Worm (Caenorhabditis elegans) whole organism, mixed stage, embryonic: ENCODE data around the gene idhb-1.

Experiments
- M03D4.4 ChIP-seq: sonication (generic microtip); optimal IDR thresholded peaks from 2 replicates; lab custom pipeline; 2017; ENCODE audit warnings: mild to moderate bottlenecking, missing genetic modification characterization, missing compliant biosample characterization
- cnd-1 ChIP-seq: fragments of 200-800 bp; sonication (Bioruptor generic); optimal IDR thresholded peaks from 2 replicates; lab custom pipeline; 2018; ENCODE audit warnings: mild to moderate bottlenecking, missing genetic modification characterization, missing compliant biosample characterization
- ham-2 ChIP-seq: fragments of 200-800 bp; sonication (Bioruptor generic); optimal IDR thresholded peaks from 2 replicates; lab custom pipeline; 2018; ENCODE audit warnings: mild to moderate bottlenecking, missing genetic modification characterization, missing compliant biosample characterization
- lsy-2 ChIP-seq: fragments of 150-350 bp; optimal IDR thresholded peaks from 2 replicates; lab custom pipeline; 2014; ENCODE audit warnings: missing biosample characterization, missing genetic modification characterization
- nhr-237 ChIP-seq: fragments of 150-350 bp; optimal IDR thresholded peaks from 2 replicates; lab custom pipeline; 2014; ENCODE audit warnings: missing biosample characterization, missing genetic modification characterization
- nhr-76 ChIP-seq: sonication (generic microtip); optimal IDR thresholded peaks from 2 replicates; lab custom pipeline; 2017; ENCODE audit warnings: missing biosample characterization, missing genetic modification characterization
- pha-4 ChIP-seq: fragments of 150-350 bp; optimal IDR thresholded peaks from 2 replicates; lab custom pipeline; 2018; ENCODE audit warnings: missing biosample characterization, missing genetic modification reagents, missing genetic modification characterization
- sem-2 ChIP-seq: fragments of 200-800 bp; sonication (Bioruptor generic); optimal IDR thresholded peaks from 2 replicates; lab custom pipeline; 2018; ENCODE audit warnings: mild to moderate bottlenecking, missing genetic modification characterization, missing compliant biosample characterization
- snpc-4 ChIP-seq: fragments of 150-350 bp; optimal IDR thresholded peaks from 2 replicates; lab custom pipeline; 2014; ENCODE audit warnings: missing biosample characterization, missing genetic modification characterization
- tbx-8 ChIP-seq: fragments of 200-800 bp; sonication (Bioruptor generic); optimal IDR thresholded peaks from 2 replicates; lab custom pipeline; 2018; ENCODE audit warnings: mild to moderate bottlenecking, missing genetic modification characterization, moderate library complexity, missing compliant biosample characterization
- unc-120 ChIP-seq: sonication (generic microtip); optimal IDR thresholded peaks from 2 replicates; lab custom pipeline; 2017; ENCODE audit warnings: missing genetic modification characterization, missing compliant biosample characterization; ENCODE audit not compliant: poor library complexity, severe bottlenecking
- ztf-11 ChIP-seq: fragments of 150-350 bp; optimal IDR thresholded peaks from 2 replicates; lab custom pipeline; 2014; ENCODE audit warnings: missing biosample characterization, missing genetic modification characterization

ce11 chrX:14140040-14140439 lies 33.8 kb downstream of the idhb-1 start, which contains the start of gene nkat-1:
- TF ChIP-seq ztf-11 (tag; lab: Kevin White, UChicago) (no peak), tbx-8 (GFP tag; lab: Kevin White, UChicago) (no peak), ham-2 (no peak), nhr-76 (no peak), nhr-237 (tag; lab: Kevin White, UChicago) (no peak), cnd-1 (tag; lab: Kevin White, UChicago) (no peak), sem-2 (GFP tag; lab: Kevin White, UChicago) (no peak), snpc-4 (tag; lab: Kevin White, UChicago) (no peak), pha-4 (tag; lab: Kevin White, UChicago) (no peak), M03D4.4 (tag; lab: Kevin White, UChicago) (no peak), lsy-2 (tag; lab: Kevin White, UChicago) (no peak), unc-120 (tag; lab: Kevin White, UChicago) (no peak)
